Worm (Caenorhabditis elegans): Measurements from ENCODE around the gene asah-2.

DNA sequence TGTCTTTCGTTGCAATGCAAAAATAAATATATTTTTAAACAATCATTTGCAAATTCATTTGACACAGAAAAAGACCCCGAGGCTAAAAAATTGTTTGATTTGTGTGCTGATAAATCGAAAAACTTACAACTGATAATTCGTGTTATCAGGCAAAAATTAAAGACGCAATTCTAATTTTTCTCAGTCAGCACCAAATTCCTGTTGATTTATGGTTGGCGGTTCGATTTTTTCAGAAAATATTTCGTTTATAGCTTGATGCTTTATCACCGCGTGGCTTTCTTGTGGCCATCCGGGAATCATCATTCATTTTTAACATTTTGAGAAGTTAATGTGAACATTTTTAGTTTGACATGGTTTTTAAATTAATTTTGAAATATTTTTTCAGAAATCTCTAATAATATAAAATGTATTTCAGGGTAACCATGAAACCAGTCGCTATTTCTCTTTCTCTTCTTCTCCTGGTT is at the start of gene asah-2:
- no peak for TF ChIP-seq C34F6.9 (tag; optimal IDR thresholded peaks at IDR 0.05)
- TF ChIP-seq nhr-25 (tag; optimal IDR thresholded peaks at IDR 0.05): no peak
- TF ChIP-seq elt-1 (tag; optimal IDR thresholded peaks at IDR 0.05): no peak
- no peak for TF ChIP-seq mdl-1 (tag; optimal IDR thresholded peaks at IDR 0.05)
- TF ChIP-seq mab-5 (tag; optimal IDR thresholded peaks at IDR 0.05): no peak
- TF ChIP-seq unc-62 (GFP tag; optimal IDR thresholded peaks at IDR 0.05): no peak
- TF ChIP-seq ztf-11 (tag; optimal IDR thresholded peaks at IDR 0.05): no peak
- TF ChIP-seq dmd-4 (tag; optimal IDR thresholded peaks at IDR 0.05): no peak
- TF ChIP-seq ztf-1 (GFP tag; conservative IDR thresholded peaks at IDR 0.05): no peak
- no peak for TF ChIP-seq lin-11 (tag; optimal IDR thresholded peaks at IDR 0.05)
- TF ChIP-seq ztf-4 (tag; optimal IDR thresholded peaks at IDR 0.05): no peak
- no peak for TF ChIP-seq nhr-237 (tag; optimal IDR thresholded peaks at IDR 0.05)
